Worm (Caenorhabditis elegans) whole organism, mixed stage, embryonic: Measurements from ENCODE around the gene C16A3.5.

Experiments used
- ham-2 ChIP-seq: fragments of 200-800 bp; sonication (Bioruptor generic); optimal IDR thresholded peaks from 2 replicates; lab custom pipeline; 2018; ENCODE audit warnings: mild to moderate bottlenecking, missing genetic modification characterization, missing compliant biosample characterization
- nhr-12 ChIP-seq: fragments of 150-350 bp; optimal IDR thresholded peaks from 2 replicates; lab custom pipeline; 2014; ENCODE audit warnings: missing biosample characterization, missing genetic modification characterization
- pha-4 ChIP-seq: fragments of 150-350 bp; optimal IDR thresholded peaks from 2 replicates; lab custom pipeline; 2018; ENCODE audit warnings: missing biosample characterization, missing genetic modification reagents, missing genetic modification characterization
- snpc-4 ChIP-seq: fragments of 150-350 bp; optimal IDR thresholded peaks from 2 replicates; lab custom pipeline; 2014; ENCODE audit warnings: missing biosample characterization, missing genetic modification characterization

DNA sequence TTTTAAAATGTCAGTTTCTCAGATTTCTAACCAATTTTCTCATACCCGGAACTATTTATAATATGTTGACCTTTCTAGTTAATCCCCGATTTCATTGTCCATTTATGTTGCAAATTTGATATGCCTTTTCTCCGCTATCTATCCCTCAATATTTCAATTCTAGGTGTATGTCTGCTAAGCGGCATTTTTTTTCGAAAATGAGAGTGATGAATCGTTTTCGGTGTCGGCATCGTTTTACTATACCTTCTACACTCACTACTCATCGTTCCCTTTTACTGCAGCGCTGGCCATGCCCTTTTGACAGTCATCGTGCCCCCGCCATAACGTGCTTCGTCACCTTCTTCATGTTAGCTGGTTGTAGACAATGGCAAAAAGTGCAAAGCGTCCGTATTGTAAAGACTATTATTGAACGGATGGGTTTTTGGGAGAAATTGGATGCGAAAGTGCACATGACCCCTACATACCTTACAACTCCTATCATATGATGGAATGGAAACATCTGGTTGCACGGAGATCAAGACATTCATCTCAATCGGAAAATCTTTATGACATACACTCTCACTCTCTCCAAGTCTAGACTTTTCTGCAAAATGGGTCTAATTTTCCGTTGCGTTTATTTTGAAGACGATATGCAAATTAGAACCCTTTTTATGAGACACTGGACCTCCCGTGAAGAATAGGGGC, 21.3 kb upstream of the C16A3.5 start:
- TF ChIP-seq snpc-4 (tag; lab: Kevin White, UChicago), result no peak
- no peak for TF ChIP-seq pha-4 (tag; lab: Kevin White, UChicago)
- TF ChIP-seq nhr-12, result no peak
- TF ChIP-seq ham-2 (GFP tag; lab: Kevin White, UChicago), result no peak
